Worm (Caenorhabditis elegans): ENCODE data around the gene kin-2.

kin-2 gene

ce11 chrX:5948769-5949168 lies 28.9 kb downstream of the kin-2 start, which contains the start of gene mig-23:
TSS of gene mig-23 (minus strand) at chrX:5948869.
- TF ChIP-seq pag-3 (tag; optimal IDR thresholded peaks at IDR 0.05; ENCODE audit: borderline replicate concordance) (no peak), sdc-2 (tag; optimal IDR thresholded peaks at IDR 0.05) (no peak), K02D7.2 (tag; optimal IDR thresholded peaks at IDR 0.05) (no peak), sox-4 (tag; optimal IDR thresholded peaks at IDR 0.05) (no peak), ceh-9 (tag; optimal IDR thresholded peaks at IDR 0.05) (no peak), nfya-1 (tag; optimal IDR thresholded peaks at IDR 0.05) (no peak), ceh-2 (tag; optimal IDR thresholded peaks at IDR 0.05) (no peak), pros-1 (tag; optimal IDR thresholded peaks at IDR 0.05) (no peak), ceh-19 (GFP tag; optimal IDR thresholded peaks at IDR 0.05) (no peak), tbx-7 (tag; optimal IDR thresholded peaks at IDR 0.05) (no peak), Y22D7AL.16 (tag; optimal IDR thresholded peaks at IDR 0.05) (no peak), syd-9 (tag; optimal IDR thresholded peaks at IDR 0.05) (no peak), dve-1 (tag; optimal IDR thresholded peaks at IDR 0.05) (no peak), zip-5 (tag; optimal IDR thresholded peaks at IDR 0.05) (no peak), ceh-6 (GFP tag; optimal IDR thresholded peaks at IDR 0.05) (no peak), C08G9.2 (tag; optimal IDR thresholded peaks at IDR 0.05) (no peak), madf-2 (tag; optimal IDR thresholded peaks at IDR 0.05) (no peak), ref-2 (tag; optimal IDR thresholded peaks at IDR 0.05) (no peak)

- TF ChIP-seq nhr-232 (tag; optimal IDR thresholded peaks at IDR 0.05) (no peak), odd-2 (tag; optimal IDR thresholded peaks at IDR 0.05) (no peak), che-1 (tag; optimal IDR thresholded peaks at IDR 0.05) (no peak), K02D7.2 (tag; optimal IDR thresholded peaks at IDR 0.05) (no peak), sox-4 (tag; optimal IDR thresholded peaks at IDR 0.05) (no peak), gmeb-2 (tag; optimal IDR thresholded peaks at IDR 0.05) (no peak), ceh-14 (tag; optimal IDR thresholded peaks at IDR 0.05) (no peak), C08G9.2 (tag; optimal IDR thresholded peaks at IDR 0.05) (no peak), hlh-30 (tag; optimal IDR thresholded peaks at IDR 0.05; ENCODE audit: insufficient read depth) (no peak), rnt-1 (tag; optimal IDR thresholded peaks at IDR 0.05) (no peak), ceh-6 (GFP tag; optimal IDR thresholded peaks at IDR 0.05) (no peak), ceh-45 (GFP tag; IDR thresholded peaks at IDR 0.05) (no peak), hlh-13 (GFP tag; optimal IDR thresholded peaks at IDR 0.05) (no peak), pha-2 (tag; optimal IDR thresholded peaks at IDR 0.05) (no peak), ceh-2 (tag; optimal IDR thresholded peaks at IDR 0.05) (no peak), nhr-11 (tag; optimal IDR thresholded peaks at IDR 0.05) (no peak), ceh-31 (tag; optimal IDR thresholded peaks at IDR 0.05) (no peak), nfya-1 (tag; optimal IDR thresholded peaks at IDR 0.05) (no peak), ceh-24 (tag; optimal IDR thresholded peaks at IDR 0.05) (no peak)
Measured at ce11 chrX:5944488-5944887, 33.2 kb downstream of the kin-2 start, which contains the start of gene acs-17. TSS of gene acs-17 (minus strand) at chrX:5944510.

- TF ChIP-seq ceh-9 (tag; optimal IDR thresholded peaks at IDR 0.05) (no peak), mec-3 (tag; optimal IDR thresholded peaks at IDR 0.05; ENCODE audit: borderline replicate concordance) (no peak), nhr-11 (tag; optimal IDR thresholded peaks at IDR 0.05) (no peak), pros-1 (tag; optimal IDR thresholded peaks at IDR 0.05) (no peak), hlh-8 (tag; optimal IDR thresholded peaks at IDR 0.05) (no peak), unc-42 (tag; optimal IDR thresholded peaks at IDR 0.05) (no peak), ceh-22 (tag; optimal IDR thresholded peaks at IDR 0.05) (no peak), ceh-24 (tag; optimal IDR thresholded peaks at IDR 0.05) (no peak), hlh-30 (tag; optimal IDR thresholded peaks at IDR 0.05; ENCODE audit: insufficient read depth) (no peak), pax-1 (tag; optimal IDR thresholded peaks at IDR 0.05) (no peak), ceh-48 (tag; optimal IDR thresholded peaks at IDR 0.05) (no peak), sox-4 (tag; optimal IDR thresholded peaks at IDR 0.05) (no peak), pag-3 (tag; optimal IDR thresholded peaks at IDR 0.05; ENCODE audit: borderline replicate concordance) (no peak)
Measured at ce11 chrX:5943908-5944307, 33.7 kb downstream of the kin-2 start.

- TF ChIP-seq ceh-18 (tag; optimal IDR thresholded peaks at IDR 0.05) = peak; percentile 78
- no peak for TF ChIP-seq syd-9 (tag; optimal IDR thresholded peaks at IDR 0.05)
Measured at ce11 chrX:5942171-5942570, 35.5 kb downstream of the kin-2 start.
